Worm (Caenorhabditis elegans) whole organism, L4/young adult: ENCODE data around the gene tor-1.

ENCODE experiments used
- W03F9.2 ChIP-seq: fragments of 150-350 bp; optimal IDR thresholded peaks from 2 replicates; lab custom pipeline; 2014; ENCODE audit warnings: missing biosample characterization, missing genetic modification characterization
- him-1 ChIP-seq: sonication (generic microtip); optimal IDR thresholded peaks from 2 replicates; lab custom pipeline; 2016; ENCODE audit warnings: missing genotype, missing genetic modification reagents, missing genetic modification characterization, missing compliant biosample characterization

DNA sequence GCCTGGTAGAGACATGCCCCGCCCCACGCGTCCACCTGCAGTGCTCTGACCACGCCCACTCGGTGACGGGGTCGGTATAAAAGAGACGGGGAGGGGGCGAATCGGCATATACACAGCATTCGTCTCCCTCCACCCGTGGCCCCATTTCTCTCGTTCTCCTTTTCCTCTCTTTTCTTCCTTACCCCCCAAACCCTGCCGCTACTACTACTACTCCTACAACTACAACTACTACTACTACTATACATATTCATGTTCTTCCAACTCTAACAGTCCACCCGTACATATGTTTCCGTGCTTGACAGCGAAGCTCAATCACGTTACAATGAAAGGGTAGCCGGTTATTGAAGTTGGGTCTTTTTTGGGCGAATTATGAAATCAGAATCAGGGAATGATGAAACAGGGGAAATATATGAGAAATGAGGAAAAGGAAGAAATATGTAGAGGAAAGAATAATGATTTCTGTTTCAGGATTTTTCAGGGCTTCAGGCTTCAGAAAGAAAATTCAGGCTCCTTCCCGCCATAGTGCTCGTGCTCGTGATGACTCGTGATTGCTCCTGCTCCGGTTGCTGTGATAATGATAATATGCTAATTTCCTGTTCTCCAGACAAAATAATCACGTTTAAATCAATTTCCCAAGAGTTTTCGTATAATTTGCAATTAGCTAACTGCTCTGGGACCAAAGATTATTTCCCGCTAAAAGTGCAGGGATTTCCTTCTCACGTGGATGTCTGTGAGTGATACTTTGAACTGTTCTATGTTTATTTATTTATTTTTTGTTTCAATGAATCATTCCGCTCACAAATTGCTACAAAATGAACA, 48.4 kb upstream of the tor-1 start:
- peak; percentile 84 for TF ChIP-seq him-1 (tag; lab: Kevin White, UChicago)
- TF ChIP-seq W03F9.2 (tag; lab: Kevin White, UChicago) = no peak
